Worm (Caenorhabditis elegans) whole organism, L1 larva: ENCODE results near the gene scl-21.

Experiments
- C16A3.4 ChIP-seq: fragments of 150-350 bp; optimal IDR thresholded peaks from 2 replicates; lab custom pipeline; 2014; ENCODE audit warnings: missing biosample characterization, missing genetic modification characterization
- ama-1 ChIP-seq: fragments of 150-350 bp; optimal IDR thresholded peaks from 2 replicates; lab custom pipeline; 2014
- ceh-63 ChIP-seq: fragments of 200-800 bp; sonication (Bioruptor generic); optimal IDR thresholded peaks from 2 replicates; lab custom pipeline; 2018; ENCODE audit warnings: mild to moderate bottlenecking, missing genetic modification characterization, missing compliant biosample characterization
- ceh-8 ChIP-seq: fragments of 200-800 bp; sonication (Bioruptor generic); optimal IDR thresholded peaks from 2 replicates; lab custom pipeline; 2018; ENCODE audit warnings: mild to moderate bottlenecking, missing genetic modification characterization, moderate library complexity, missing compliant biosample characterization
- ceh-90 ChIP-seq: sonication (generic microtip); optimal IDR thresholded peaks from 2 replicates; lab custom pipeline; 2016; ENCODE audit warnings: missing genetic modification characterization, missing compliant biosample characterization
- efl-1 ChIP-seq, 4 experiments: fragments of 150-350 bp; optimal IDR thresholded peaks in 3 of 4; peaks in 1 of 4; 1 replicate in 1 of 4; 2 replicates in 3 of 4; lab custom pipeline; 2014; ENCODE audit warnings: missing biosample characterization in 2 of 4, missing genetic modification characterization in 2 of 4, missing genetic modification reagents in 2 of 4
- ets-5 ChIP-seq: fragments of 200-800 bp; sonication (Bioruptor generic); IDR thresholded peaks from 2 replicates; pipeline ENCODE4 v1.3.6; 2022; ENCODE audit warnings: missing genetic modification characterization, missing compliant biosample characterization
- fkh-8 ChIP-seq: sonication (generic microtip); optimal IDR thresholded peaks from 2 replicates; lab custom pipeline; 2016; ENCODE audit warnings: mild to moderate bottlenecking, missing genetic modification characterization, missing compliant biosample characterization
- grh-1 ChIP-seq: fragments of 200-800 bp; sonication (Bioruptor generic); IDR thresholded peaks from 2 replicates; pipeline ENCODE4 v1.3.6; 2022; ENCODE audit warnings: missing genetic modification reagents, missing genetic modification characterization, missing compliant biosample characterization
- hlh-17 ChIP-seq: fragments of 200-800 bp; sonication (Bioruptor generic); optimal IDR thresholded peaks from 2 replicates; lab custom pipeline; 2018; ENCODE audit warnings: missing genetic modification characterization, mild to moderate bottlenecking, missing compliant biosample characterization, moderate library complexity, borderline replicate concordance
- isw-1 ChIP-seq: fragments of 200-800 bp; sonication (Bioruptor generic); IDR thresholded peaks from 2 replicates; pipeline ENCODE4 v1.3.6; 2022; ENCODE audit warnings: missing genetic modification characterization, missing compliant biosample characterization
- jun-1 ChIP-seq: fragments of 150-350 bp; optimal IDR thresholded peaks from 2 replicates; lab custom pipeline; 2014; ENCODE audit warnings: missing biosample characterization, missing genetic modification reagents, missing genetic modification characterization
- lin-35 ChIP-seq, 2 experiments: fragments of 150-350 bp; optimal IDR thresholded peaks; 2 replicates each; lab custom pipeline; 2014; ENCODE audit warnings: missing biosample characterization in 2 of 2, missing genetic modification characterization in 2 of 2, missing genetic modification reagents in 2 of 2
- lir-3 ChIP-seq: sonication (generic microtip); optimal IDR thresholded peaks from 2 replicates; lab custom pipeline; 2016; ENCODE audit warnings: mild to moderate bottlenecking, missing genetic modification characterization, moderate library complexity, missing compliant biosample characterization; ENCODE audit not compliant: poor library complexity
- lsy-2 ChIP-seq, 2 experiments: fragments of 150-350 bp; optimal IDR thresholded peaks; 2 replicates each; lab custom pipeline; 2014; ENCODE audit warnings: missing biosample characterization in 2 of 2, missing genetic modification characterization in 2 of 2
- mab-9 ChIP-seq: fragments of 200-800 bp; sonication (Bioruptor generic); IDR thresholded peaks from 2 replicates; pipeline ENCODE4 v1.3.6; 2022; ENCODE audit warnings: missing genetic modification reagents, missing genetic modification characterization, missing compliant biosample characterization
- mep-1 ChIP-seq: fragments of 150-350 bp; optimal IDR thresholded peaks from 2 replicates; lab custom pipeline; 2014; ENCODE audit warnings: missing biosample characterization, missing genetic modification characterization
- nhr-12 ChIP-seq: sonication (generic microtip); optimal IDR thresholded peaks from 2 replicates; lab custom pipeline; 2017; ENCODE audit warnings: missing biosample characterization, missing genetic modification characterization
- nhr-19 ChIP-seq: fragments of 200-800 bp; sonication (Bioruptor generic); conservative IDR thresholded peaks from 2 replicates; pipeline ENCODE4 v1.3.6; 2022; ENCODE audit warnings: missing genetic modification characterization, missing compliant biosample characterization
- nhr-237 ChIP-seq: fragments of 150-350 bp; optimal IDR thresholded peaks from 2 replicates; lab custom pipeline; 2014; ENCODE audit warnings: missing biosample characterization, missing genetic modification characterization
- nhr-28 ChIP-seq: fragments of 150-350 bp; optimal IDR thresholded peaks from 2 replicates; lab custom pipeline; 2014; ENCODE audit warnings: missing biosample characterization, missing genetic modification characterization
- nhr-47 ChIP-seq: sonication (generic microtip); optimal IDR thresholded peaks from 2 replicates; lab custom pipeline; 2016; ENCODE audit warnings: mild to moderate bottlenecking, missing genetic modification characterization, moderate library complexity, missing compliant biosample characterization
- nhr-71 ChIP-seq: sonication (generic microtip); optimal IDR thresholded peaks from 2 replicates; lab custom pipeline; 2016; ENCODE audit warnings: mild to moderate bottlenecking, missing genetic modification characterization, moderate library complexity, missing compliant biosample characterization
- nhr-85 ChIP-seq: sonication (generic microtip); peaks from one replicate; lab custom pipeline; 2016; ENCODE audit warnings: missing genetic modification characterization, inconsistent platforms, missing compliant biosample characterization
- skn-1 ChIP-seq: fragments of 150-350 bp; optimal IDR thresholded peaks from 2 replicates; lab custom pipeline; 2014; ENCODE audit warnings: missing biosample characterization, missing genetic modification characterization
- sptf-1 ChIP-seq: fragments of 150-350 bp; optimal IDR thresholded peaks from 2 replicates; lab custom pipeline; 2014; ENCODE audit warnings: missing biosample characterization, missing genetic modification characterization
- tlp-1 ChIP-seq: fragments of 150-350 bp; optimal IDR thresholded peaks from 2 replicates; lab custom pipeline; 2014; ENCODE audit warnings: missing biosample characterization, missing genetic modification characterization
- unc-86 ChIP-seq: sonication (generic microtip); optimal IDR thresholded peaks from 2 replicates; lab custom pipeline; 2016; ENCODE audit warnings: missing genetic modification characterization, missing compliant biosample characterization
- zag-1 ChIP-seq: fragments of 150-350 bp; optimal IDR thresholded peaks from 2 replicates; lab custom pipeline; 2014; ENCODE audit warnings: missing biosample characterization, missing genetic modification characterization
- zip-4 ChIP-seq: fragments of 200-800 bp; sonication (Bioruptor generic); optimal IDR thresholded peaks from 2 replicates; lab custom pipeline; 2018; ENCODE audit warnings: mild to moderate bottlenecking, missing genetic modification characterization, moderate library complexity, missing compliant biosample characterization
- ztf-11 ChIP-seq, 2 experiments: sonication (generic microtip); optimal IDR thresholded peaks; 2 replicates each; lab custom pipeline; 2016 to 2017; ENCODE audit warnings: missing genetic modification characterization in 2 of 2, missing biosample characterization in 1 of 2, missing compliant biosample characterization in 1 of 2
- ztf-4 ChIP-seq: fragments of 150-350 bp; optimal IDR thresholded peaks from 2 replicates; lab custom pipeline; 2014; ENCODE audit warnings: missing biosample characterization, missing genetic modification characterization

The scl-21 gene

DNA sequence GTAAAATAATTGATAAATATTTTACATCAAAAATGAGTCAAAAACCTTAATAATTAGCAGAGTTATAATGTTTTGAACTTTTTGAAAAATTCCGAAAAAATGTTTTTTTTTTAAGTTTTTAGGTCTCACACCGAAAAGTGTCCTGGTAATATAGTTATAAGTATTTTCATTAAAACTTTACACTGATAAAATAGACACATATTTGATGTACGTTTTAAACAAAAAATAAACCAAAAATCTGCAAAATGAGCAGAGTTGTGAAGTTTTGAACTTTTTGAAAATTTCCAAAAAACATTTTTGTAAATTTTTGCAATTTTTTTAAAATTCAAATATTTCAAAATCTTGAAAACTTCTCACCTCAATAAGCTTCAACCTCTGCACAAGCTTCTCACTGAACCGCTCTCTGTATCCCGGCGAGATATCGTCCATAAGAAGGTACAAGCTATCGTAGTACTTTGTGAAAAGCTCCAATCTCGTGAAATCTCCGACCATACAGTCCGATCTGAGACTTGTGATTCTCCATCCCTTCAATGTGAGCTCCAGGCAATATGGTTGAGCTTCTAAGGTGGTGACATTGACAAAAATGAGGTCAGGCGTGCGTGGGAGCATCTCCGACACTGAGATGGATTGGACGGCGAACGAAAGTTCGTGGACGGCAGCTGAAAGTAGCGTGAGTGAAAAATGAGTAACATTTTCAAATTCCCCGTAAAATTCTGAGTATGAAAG is 25.3 kb upstream of the scl-21 start:
- TF ChIP-seq efl-1 (optimal IDR thresholded peaks at IDR 0.05; lab: Kevin White, UChicago) = no peak
- peak in 1 of 2 experiments; percentile 84 for TF ChIP-seq efl-1 (GFP tag; optimal IDR thresholded peaks at IDR 0.05 in 1 of 2; lab: Kevin White, UChicago)
- TF ChIP-seq lsy-2 (tag; optimal IDR thresholded peaks at IDR 0.05; lab: Kevin White, UChicago) = peak in 1 of 2 experiments; percentile 8
- TF ChIP-seq ztf-11 (tag; optimal IDR thresholded peaks at IDR 0.05; lab: Kevin White, UChicago) = no peak
- TF ChIP-seq ama-1 (lab: Kevin White, UChicago) = peak; percentile 70
- TF ChIP-seq zag-1 (tag; lab: Kevin White, UChicago) = no peak

DNA sequence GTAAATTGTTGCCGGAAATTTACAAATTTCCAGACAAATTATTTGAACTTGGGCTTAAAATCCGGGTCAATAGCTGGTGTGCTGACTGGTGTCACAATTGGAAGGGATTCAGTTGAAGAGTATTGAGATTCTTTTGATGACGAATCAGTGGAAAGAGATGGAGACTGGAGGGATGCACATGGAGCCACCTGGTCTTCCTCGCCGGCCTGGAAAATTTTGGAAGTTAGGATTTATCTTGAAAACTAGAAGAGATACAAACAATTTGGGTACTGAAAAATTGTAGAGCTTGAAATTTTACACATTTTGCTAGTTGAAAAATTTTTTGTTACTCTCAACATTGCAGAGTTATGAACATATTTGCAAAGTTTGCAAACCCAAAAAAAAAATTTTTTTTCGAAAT is 24.6 kb upstream of the scl-21 start:
- TF ChIP-seq ets-5 = no peak
- peak; percentile 29; the same call in 1 of the 2 replicates for TF ChIP-seq grh-1

DNA sequence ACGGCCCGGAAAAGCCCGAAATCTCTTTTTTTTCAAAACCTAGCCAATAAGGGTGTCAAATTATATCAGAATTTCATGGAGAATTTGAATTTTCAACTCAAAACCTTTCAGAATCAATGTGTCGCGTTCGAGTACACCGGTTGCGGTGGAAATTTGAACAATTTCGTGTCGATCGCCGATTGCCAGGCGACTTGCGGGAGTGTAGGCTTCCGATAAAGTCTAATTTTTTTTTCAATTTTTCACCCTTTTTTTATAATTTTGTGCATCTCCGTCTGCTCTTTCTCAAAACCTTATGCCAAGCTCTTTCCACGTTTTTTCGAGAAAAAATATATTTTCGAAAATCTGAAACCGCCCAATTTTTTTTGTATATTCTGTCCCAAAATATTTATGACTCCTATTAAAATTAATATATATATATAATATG is 24.0 kb upstream of the scl-21 start:
- peak; percentile 50 for TF ChIP-seq ama-1 (lab: Kevin White, UChicago)
- TF ChIP-seq nhr-71 (tag; lab: Kevin White, UChicago) = peak; percentile 28
- no peak for TF ChIP-seq nhr-237 (tag; lab: Kevin White, UChicago)
- no peak for TF ChIP-seq nhr-12
- peak; percentile 20 for TF ChIP-seq nhr-85 (tag; lab: Kevin White, UChicago)
- TF ChIP-seq nhr-47 (tag; lab: Kevin White, UChicago) = peak; percentile 26
- TF ChIP-seq mab-9 (GFP tag; lab: Robert Waterston, UW) = 0 out of 2 replicates have a peak, but pooled peaks have one; percentile 17
- peak; percentile 53 for TF ChIP-seq nhr-19
- TF ChIP-seq mep-1 = peak; percentile 74
- TF ChIP-seq lsy-2 (tag; optimal IDR thresholded peaks at IDR 0.05; lab: Kevin White, UChicago) = peak in 1 of 2 experiments; percentile 48
- TF ChIP-seq skn-1 (tag; lab: Kevin White, UChicago) = peak; percentile 37
- TF ChIP-seq ceh-8 (GFP tag; lab: Kevin White, UChicago) = no peak

DNA sequence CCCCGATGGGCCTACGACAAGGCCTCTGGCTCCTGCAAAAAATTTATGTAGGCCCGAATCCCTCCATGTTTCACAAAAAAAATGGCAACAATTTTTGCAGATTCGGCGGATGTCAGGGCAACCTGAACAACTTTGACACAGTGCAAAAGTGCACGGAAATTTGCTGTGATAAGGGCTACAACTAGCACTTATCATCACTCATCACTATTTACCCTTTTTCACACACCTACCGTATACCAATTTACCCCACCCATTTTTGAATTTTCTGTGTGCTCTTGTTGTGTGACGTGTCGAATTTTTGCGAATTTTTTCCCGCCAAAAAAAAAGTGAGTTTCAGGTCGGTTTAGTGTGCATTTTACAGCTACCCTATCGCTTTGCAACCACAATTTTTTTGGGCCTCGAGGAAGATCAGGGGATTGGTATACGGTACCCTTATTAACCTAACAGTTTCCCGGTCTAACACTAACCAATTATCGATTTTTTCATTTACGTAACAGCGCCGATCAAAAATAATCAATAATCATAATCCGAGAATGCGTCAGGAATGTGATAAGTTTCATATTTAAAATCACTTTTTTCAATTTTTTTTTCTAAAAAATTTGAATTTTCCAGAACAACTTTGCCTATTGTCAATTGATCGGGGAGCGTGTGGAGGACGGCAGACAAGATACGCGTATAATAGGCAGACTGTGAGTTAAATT is 23.1 kb upstream of the scl-21 start:
- TF ChIP-seq fkh-8 (no peak), jun-1 (tag; lab: Kevin White, UChicago) (no peak), nhr-28 (tag; lab: Kevin White, UChicago) (no peak), lir-3 (no peak), nhr-71 (tag; lab: Kevin White, UChicago) (no peak), ceh-90 (tag; lab: Kevin White, UChicago) (no peak), ztf-4 (tag; lab: Kevin White, UChicago) (no peak), lin-35 (GFP tag; optimal IDR thresholded peaks at IDR 0.05; lab: Kevin White, UChicago) (no peak), lsy-2 (tag; optimal IDR thresholded peaks at IDR 0.05; lab: Kevin White, UChicago) (no peak), unc-86 (tag; lab: Kevin White, UChicago) (no peak), hlh-17 (GFP tag; lab: Kevin White, UChicago) (no peak), C16A3.4 (no peak), nhr-12 (no peak), isw-1 (GFP tag; lab: Robert Waterston, UW) (no peak), grh-1 (no peak), ceh-63 (GFP tag; lab: Kevin White, UChicago) (no peak), zip-4 (no peak)

DNA sequence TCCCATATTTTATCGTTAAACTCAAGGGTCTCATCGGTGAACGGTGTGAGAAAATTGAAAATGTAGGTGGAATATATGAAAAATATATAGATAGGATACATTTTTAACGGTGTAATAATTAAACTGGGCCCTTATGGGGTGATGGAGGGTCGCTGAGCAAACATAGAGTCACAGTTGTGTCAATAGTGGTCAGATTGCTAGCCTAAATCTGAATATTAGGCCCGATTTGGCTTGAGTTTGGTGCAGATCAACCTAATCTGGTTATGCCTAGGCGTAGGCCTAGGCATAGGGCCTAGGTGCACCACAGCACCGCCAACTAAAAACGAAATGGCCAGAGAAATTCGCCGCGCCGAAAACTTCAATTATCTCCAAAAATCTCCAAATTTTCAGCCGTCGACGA is 18.1 kb upstream of the scl-21 start, which contains the start of gene phy-4:
Gene phy-4, minus strand, starts transcription at position 101 of the 400 bp plus-strand sequence.
- TF ChIP-seq grh-1 (no peak), ceh-63 (GFP tag; lab: Kevin White, UChicago) (no peak), sptf-1 (tag; lab: Kevin White, UChicago) (no peak), nhr-28 (tag; lab: Kevin White, UChicago) (no peak), tlp-1 (tag; lab: Kevin White, UChicago) (no peak), lsy-2 (tag; optimal IDR thresholded peaks at IDR 0.05; lab: Kevin White, UChicago) (no peak)
